Worm (Caenorhabditis elegans) whole organism, L2 larva: ENCODE measurements around the gene T02B11.4.

Experiments used
- lin-13 ChIP-seq: fragments of 150-350 bp; optimal IDR thresholded peaks from 2 replicates; lab custom pipeline; 2014; ENCODE audit warnings: missing biosample characterization, missing genetic modification reagents, missing genetic modification characterization
- nhr-25 ChIP-seq: fragments of 150-350 bp; sonication (generic microtip); optimal IDR thresholded peaks from 3 replicates; lab custom pipeline; 2014; ENCODE audit warnings: missing biosample characterization, missing genetic modification characterization
- skn-1 ChIP-seq: sonication (generic microtip); optimal IDR thresholded peaks from 2 replicates; lab custom pipeline; 2017; ENCODE audit warnings: missing biosample characterization, missing genetic modification characterization
- sma-3 ChIP-seq: sonication (generic microtip); optimal IDR thresholded peaks from 2 replicates; lab custom pipeline; 2016; ENCODE audit warnings: missing genetic modification reagents, missing genetic modification characterization, missing compliant biosample characterization
- unc-55 ChIP-seq: fragments of 150-350 bp; sonication (generic microtip); optimal IDR thresholded peaks from 3 replicates; lab custom pipeline; 2014; ENCODE audit warnings: missing biosample characterization, missing genetic modification reagents, missing genetic modification characterization
- unc-62 ChIP-seq: fragments of 150-350 bp; optimal IDR thresholded peaks from 2 replicates; lab custom pipeline; 2014; ENCODE audit warnings: missing biosample characterization, missing genetic modification reagents, missing genetic modification characterization
- ztf-11 ChIP-seq: sonication (generic microtip); optimal IDR thresholded peaks from 2 replicates; lab custom pipeline; 2017; ENCODE audit warnings: missing biosample characterization, missing genetic modification characterization

DNA sequence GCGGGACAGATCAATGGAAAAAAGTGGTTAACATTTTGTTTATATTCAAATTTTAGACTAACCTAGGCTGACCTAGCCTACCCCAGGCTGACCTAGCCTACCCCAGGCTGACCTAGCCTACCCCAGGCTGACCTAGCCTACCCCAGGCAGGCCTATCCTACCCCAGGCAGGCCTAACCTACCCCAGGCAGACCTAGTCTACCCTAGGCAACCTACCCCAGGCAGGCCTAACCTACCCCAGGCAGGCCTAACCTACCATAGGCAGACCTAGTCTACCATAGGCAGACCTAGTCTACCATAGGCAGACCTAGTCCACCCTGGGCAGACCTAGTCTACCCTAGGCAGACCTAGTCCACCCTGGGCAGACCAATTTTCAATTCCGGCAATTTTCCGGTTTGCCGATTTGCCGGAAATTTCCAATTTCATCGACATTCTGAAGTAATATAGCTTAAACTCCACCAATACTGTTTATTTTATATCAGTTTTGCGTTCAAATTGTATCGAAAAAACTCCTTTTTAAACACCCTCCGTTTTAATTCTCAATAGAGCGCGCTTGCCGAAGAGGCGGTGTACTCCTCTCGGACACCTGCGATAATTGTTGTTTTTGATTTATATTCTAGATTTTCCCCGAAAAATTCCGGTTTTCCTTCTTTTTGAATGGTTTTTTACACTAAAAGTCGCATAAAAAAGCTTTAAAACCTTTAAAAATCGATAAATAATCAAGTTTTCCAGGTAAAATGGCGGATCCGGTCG, 33.5 kb upstream of the T02B11.4 start, which contains the start of gene trm-2A:
- TF ChIP-seq unc-55 (GFP tag; lab: Kevin White, UChicago) (peak; percentile 80), nhr-25 (tag; lab: Kevin White, UChicago) (peak; percentile 71), lin-13 (GFP tag; lab: Kevin White, UChicago) (peak; percentile 85), sma-3 (GFP tag; lab: Kevin White, UChicago) (peak; percentile 85), unc-62 (no peak), skn-1 (tag; lab: Kevin White, UChicago) (no peak), ztf-11 (tag; lab: Kevin White, UChicago) (no peak)
